Worm (Caenorhabditis elegans): Measurements from ENCODE around the gene spe-36.

ce11 chrIV:11623759-11624287 is 31.8 kb upstream of the spe-36 start:
- TF ChIP-seq lin-54 (GFP tag; optimal IDR thresholded peaks at IDR 0.05) (no peak), ztf-18 (tag; optimal IDR thresholded peaks at IDR 0.05) (no peak), attf-5 (GFP tag; optimal IDR thresholded peaks at IDR 0.05) (no peak), K12H6.12 (tag; optimal IDR thresholded peaks at IDR 0.05) (no peak), lin-35 (GFP tag; optimal IDR thresholded peaks at IDR 0.05) (no peak), nfya-2 (GFP tag; IDR thresholded peaks at IDR 0.05) (no peak), Y53F4B.3 (GFP tag; IDR thresholded peaks at IDR 0.05) (no peak), rcor-1 (GFP tag; IDR thresholded peaks at IDR 0.05) (no peak), chd-7 (tag; optimal IDR thresholded peaks at IDR 0.05) (no peak), tbx-9 (tag; optimal IDR thresholded peaks at IDR 0.05; ENCODE audit: borderline replicate concordance) (no peak), ama-1 (optimal IDR thresholded peaks at IDR 0.05) (no peak), ama-1 (GFP tag; optimal IDR thresholded peaks at IDR 0.05) (no peak), Y67H2A.10 (GFP tag; conservative IDR thresholded peaks at IDR 0.05) (no peak), Y79H2A.3 (GFP tag; conservative IDR thresholded peaks at IDR 0.05) (no peak), zim-3 (tag; optimal IDR thresholded peaks at IDR 0.05) (no peak)

All from whole organism, young adult.